Fruit fly (Drosophila melanogaster): Measurements from ENCODE around the gene AsnS.

Gene AsnS

DNA sequence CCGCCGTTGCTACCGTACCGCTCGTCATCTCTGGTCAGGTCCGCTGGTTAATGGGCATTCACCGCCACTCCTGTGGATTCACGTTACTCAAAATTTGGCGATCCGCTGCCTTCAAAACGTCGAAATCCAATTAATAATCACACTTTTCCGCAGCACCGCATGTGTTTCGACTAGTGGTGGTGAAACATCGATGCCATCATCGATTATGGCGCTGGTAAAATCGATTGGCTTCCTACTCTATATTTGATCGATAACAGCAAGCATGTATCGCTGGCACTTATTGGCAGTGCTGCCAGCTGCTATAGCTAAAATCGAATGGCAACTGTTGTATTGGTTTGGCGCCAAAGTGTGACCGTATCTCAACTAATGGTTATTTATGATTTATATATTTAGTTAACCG, 37.1 kb upstream of the AsnS start (continued):
- TF ChIP-seq gcm (GFP tag; optimal IDR thresholded peaks at IDR 0.05) (no peak), CG10431 (GFP tag; optimal IDR thresholded peaks at IDR 0.05) (no peak), CG2712 (tag; optimal IDR thresholded peaks at IDR 0.05) (peak; percentile 61), ftz-f1 (GFP tag; optimal IDR thresholded peaks at IDR 0.05) (peak; percentile 97), CG31224 (GFP tag; IDR thresholded peaks at IDR 0.05) (no peak), CG10654 (GFP tag; optimal IDR thresholded peaks at IDR 0.05) (no peak), ssp (GFP tag; IDR thresholded peaks at IDR 0.05) (no peak), Dref (GFP tag; IDR thresholded peaks at IDR 0.05) (peak; percentile 100), Neu2 (GFP tag; optimal IDR thresholded peaks at IDR 0.05; ENCODE audit: borderline replicate concordance) (peak; percentile 2), Ssrp (tag; optimal IDR thresholded peaks at IDR 0.05) (no peak), CG3163 (GFP tag; optimal IDR thresholded peaks at IDR 0.05) (no peak), CG7745 (tag; optimal IDR thresholded peaks at IDR 0.05) (no peak), pnt (GFP tag; optimal IDR thresholded peaks at IDR 0.05) (no peak), row (GFP tag; IDR thresholded peaks at IDR 0.05) (peak; percentile 49), Aef1 (GFP tag; IDR thresholded peaks at IDR 0.05) (no peak), CG12104 (GFP tag; optimal IDR thresholded peaks at IDR 0.05) (no peak), sens (GFP tag) (peak; percentile 75), knrl (GFP tag; IDR thresholded peaks at IDR 0.05; ENCODE audit: partially characterized antibody) (peak; percentile 83), CG10274 (GFP tag; optimal IDR thresholded peaks at IDR 0.05) (no peak), sob (GFP tag; IDR thresholded peaks at IDR 0.05) (peak; percentile 24; the same call in 1 of the 2 replicates), Hmr (GFP tag; optimal IDR thresholded peaks at IDR 0.05) (peak; percentile 53), tio (GFP tag; optimal IDR thresholded peaks at IDR 0.05) (no peak), Blimp-1 (GFP tag; optimal IDR thresholded peaks at IDR 0.05) (no peak), MTF-1 (GFP tag; optimal IDR thresholded peaks at IDR 0.05; ENCODE audit: borderline replicate concordance) (no peak), vvl (GFP tag; IDR thresholded peaks at IDR 0.05) (peak; percentile 48), gem (tag; optimal IDR thresholded peaks at IDR 0.05) (no peak), wor (GFP tag; IDR thresholded peaks at IDR 0.05) (no peak), CG11695 (GFP tag; IDR thresholded peaks at IDR 0.05) (0 out of 3 replicates have a peak, but pooled peaks have one; percentile 12), Scr (GFP tag; IDR thresholded peaks at IDR 0.05; ENCODE audit: partially characterized antibody) (peak; percentile 83), CG10366 (GFP tag; IDR thresholded peaks at IDR 0.05) (no peak), dysf (GFP tag; IDR thresholded peaks at IDR 0.05) (no peak), CG7556 (GFP tag; optimal IDR thresholded peaks at IDR 0.05) (no peak), CG10462 (GFP tag; optimal IDR thresholded peaks at IDR 0.05) (no peak), HLHmδ (GFP tag; optimal IDR thresholded peaks at IDR 0.05) (no peak), tx (GFP tag; optimal IDR thresholded peaks at IDR 0.05) (peak; percentile 12), CG34376 (GFP tag; optimal IDR thresholded peaks at IDR 0.05) (peak; percentile 8), Atf3 (GFP tag; optimal IDR thresholded peaks at IDR 0.05) (no peak), Hr78 (GFP tag; optimal IDR thresholded peaks at IDR 0.05) (no peak), CG2129 (GFP tag; IDR thresholded peaks at IDR 0.05; ENCODE audit: partially characterized antibody) (peak; percentile 46; the same call in 1 of the 2 replicates), CG3281 (GFP tag; optimal IDR thresholded peaks at IDR 0.05) (no peak), Elba2 (GFP tag; optimal IDR thresholded peaks at IDR 0.05) (peak; percentile 95), Ptx1 (GFP tag; IDR thresholded peaks at IDR 0.05) (no peak), CG7963 (GFP tag; IDR thresholded peaks at IDR 0.05; ENCODE audit: partially characterized antibody) (peak; percentile 98), Sry-δ (GFP tag; optimal IDR thresholded peaks at IDR 0.05) (peak; percentile 97), sd (tag; optimal IDR thresholded peaks at IDR 0.05) (no peak), Fer1 (GFP tag; optimal IDR thresholded peaks at IDR 0.05) (no peak), CG12155 (GFP tag; optimal IDR thresholded peaks at IDR 0.05) (peak; percentile 3), pb (GFP tag; optimal IDR thresholded peaks at IDR 0.05) (no peak), Bdp1 (GFP tag; optimal IDR thresholded peaks at IDR 0.05) (peak; percentile 14), CG1233 (GFP tag; optimal IDR thresholded peaks at IDR 0.05) (no peak), CG7357 (GFP tag; IDR thresholded peaks at IDR 0.05) (no peak)
